Fruit fly (Drosophila melanogaster) ovary, adult (tissue): ENCODE data around the gene CG33258.

Experiments used
- CG17801 ChIP-seq: fragments of 200-800 bp; optimal IDR thresholded peaks from 2 replicates; lab custom pipeline; 2019; ENCODE audit warnings: missing biosample characterization, mild to moderate bottlenecking, missing genetic modification characterization, moderate library complexity; ENCODE audit not compliant: partially characterized antibody

Gene CG33258

DNA sequence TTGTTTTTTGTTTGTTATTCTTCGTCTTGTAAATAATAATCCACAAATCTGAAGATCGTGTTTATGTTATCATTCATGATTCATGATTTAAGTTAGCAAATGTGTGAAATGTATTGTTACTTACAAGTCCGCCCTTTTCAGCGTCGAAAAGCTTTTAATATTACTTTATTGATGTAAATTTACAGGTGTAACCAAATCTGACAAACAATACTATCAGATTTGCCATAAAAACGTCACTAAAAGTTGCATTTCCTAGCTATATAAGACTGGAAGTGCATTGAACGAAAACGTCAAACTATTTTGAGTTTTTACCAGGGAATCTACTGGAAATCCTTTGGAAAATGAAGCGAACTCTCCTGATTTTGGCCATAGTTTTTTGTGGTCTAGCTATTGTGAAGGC is at the start of gene CG33258:
CG33258 (plus strand) TSS at position 301 of the 400 bp plus-strand sequence.
- no peak for TF ChIP-seq CG17801

DNA sequence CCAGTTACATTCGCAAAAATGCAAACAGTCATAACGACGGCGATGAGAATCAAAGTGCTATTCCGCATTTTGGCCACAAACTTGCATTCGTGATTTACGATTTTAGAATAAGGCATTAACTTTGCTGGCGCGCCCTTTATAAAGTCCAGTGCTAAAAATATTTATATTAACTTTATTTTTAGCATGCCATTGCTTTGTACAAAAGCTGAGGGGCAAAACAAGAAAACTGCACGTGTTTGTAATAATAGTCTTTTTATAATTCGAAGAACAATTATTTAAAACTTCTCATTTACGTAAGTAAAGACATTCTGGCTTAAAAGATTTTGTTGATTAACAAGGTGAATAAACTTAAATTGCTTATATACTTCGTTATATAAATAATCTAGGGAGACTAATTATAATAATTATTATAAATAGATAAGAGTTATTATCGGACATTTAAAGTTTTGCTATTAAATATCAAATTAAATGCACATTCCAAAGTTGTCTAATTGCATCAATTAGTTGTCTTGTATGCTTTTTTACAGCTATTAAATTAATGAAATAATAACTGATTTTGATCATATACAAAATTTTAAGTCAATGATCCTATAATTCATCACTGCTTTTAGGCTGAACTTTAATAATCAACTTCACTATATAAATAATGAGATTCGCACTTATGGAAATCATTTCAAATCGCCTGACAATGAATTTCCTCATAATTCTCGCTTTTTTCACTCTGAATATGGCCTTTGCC is 49.1 kb upstream of the CG33258 start, which contains the start of the genes CG42717 and CG42716:
CG42717 (minus strand) TSS at position 101 of the 739 bp plus-strand sequence.
CG42716 (plus strand) TSS at position 689 of the 739 bp plus-strand sequence.
- no peak for TF ChIP-seq CG17801

DNA sequence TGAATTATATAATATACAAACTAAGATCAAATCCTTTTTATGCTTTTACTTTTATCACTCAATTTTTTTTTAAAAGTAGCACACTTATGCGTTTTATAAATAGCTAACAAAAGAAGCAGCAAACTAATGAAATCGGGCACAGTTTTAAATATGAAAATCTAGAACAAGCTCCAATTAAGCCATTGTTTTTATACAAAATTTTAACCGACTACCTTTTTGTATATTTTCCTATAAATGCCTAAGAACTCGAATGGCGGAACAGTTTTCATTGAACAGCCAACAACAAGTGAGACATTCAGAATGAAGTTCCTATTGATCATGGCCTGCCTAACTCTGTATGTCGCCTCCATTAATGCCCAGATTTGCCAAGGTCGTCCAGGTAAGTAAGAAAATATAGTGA is 48.1 kb upstream of the CG33258 start, which contains the start of gene CG42538:
CG42538 (plus strand) TSS at position 301 of the 400 bp plus-strand sequence.
- TF ChIP-seq CG17801 = no peak

- no peak for TF ChIP-seq CG17801
Observed at dm6 chr3L:16035185-16035584, 47.2 kb upstream of the CG33258 start, which contains the start of gene CG5895. Gene CG5895 (plus strand): TSS chr3L:16035485.

- peak; percentile 55 for TF ChIP-seq CG17801
Observed at dm6 chr3L:16037048-16037477, 45.3 kb upstream of the CG33258 start.

dm6 chr3L:16037690-16038332 is 44.5 kb upstream of the CG33258 start:
- peak; percentile 18 for TF ChIP-seq CG17801

dm6 chr3L:16039063-16039462 is 43.3 kb upstream of the CG33258 start:
- no peak for TF ChIP-seq CG17801

DNA sequence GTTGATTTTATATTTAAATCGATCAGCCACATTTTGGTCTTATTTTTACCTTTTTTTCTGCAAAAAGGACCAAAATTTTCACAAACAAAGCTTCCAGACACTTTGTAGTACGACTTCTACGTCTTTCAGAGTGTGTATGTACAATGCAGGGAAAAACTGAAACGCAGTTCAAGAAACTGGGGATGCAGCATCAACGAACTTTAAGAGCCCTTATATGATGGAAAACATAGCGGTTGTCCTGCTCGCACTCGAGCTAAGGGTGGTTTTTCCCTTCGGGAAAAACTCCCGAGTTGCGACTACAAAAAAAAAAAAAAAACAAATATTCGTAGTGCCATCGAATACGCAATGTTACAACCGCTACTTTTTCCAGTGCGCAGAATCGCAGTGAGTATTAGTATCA is 42.0 kb upstream of the CG33258 start:
- no peak for TF ChIP-seq CG17801

- TF ChIP-seq CG17801 = no peak
Observed at dm6 chr3L:16041260-16042079, 40.9 kb upstream of the CG33258 start.

DNA sequence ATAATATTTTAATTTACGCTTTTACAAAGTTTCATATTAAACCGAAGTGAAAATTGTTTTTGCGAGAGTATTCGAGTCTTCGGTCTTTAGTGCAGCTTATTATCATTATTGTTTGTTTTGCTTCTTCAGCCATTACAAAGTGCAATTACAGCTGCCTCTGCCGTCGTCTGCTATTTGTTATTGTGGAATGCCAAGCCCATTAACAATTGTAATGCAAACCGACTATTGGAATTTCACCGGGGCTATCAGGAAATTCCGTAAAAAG is 40.3 kb upstream of the CG33258 start:
- no peak for TF ChIP-seq CG17801

DNA sequence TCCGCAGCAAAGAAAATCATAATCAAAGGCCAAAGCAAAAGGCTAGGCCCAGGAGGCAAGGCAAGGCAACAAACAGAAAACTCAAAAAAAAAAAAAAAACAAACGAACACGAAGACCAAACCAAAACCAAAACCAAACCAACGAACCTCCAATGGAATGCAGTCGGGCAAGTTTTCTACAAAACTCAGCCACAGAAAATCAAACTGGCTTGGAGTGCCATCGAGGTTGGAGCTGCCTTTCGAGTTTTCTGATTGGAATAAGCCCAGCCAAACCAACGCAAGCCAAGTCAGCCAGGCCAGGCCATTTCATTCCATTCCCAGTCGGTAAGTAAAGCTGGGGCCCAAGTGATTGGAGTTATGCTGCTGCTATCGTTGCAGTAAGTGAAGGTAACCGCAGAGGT is 39.7 kb upstream of the CG33258 start:
- no peak for TF ChIP-seq CG17801

DNA sequence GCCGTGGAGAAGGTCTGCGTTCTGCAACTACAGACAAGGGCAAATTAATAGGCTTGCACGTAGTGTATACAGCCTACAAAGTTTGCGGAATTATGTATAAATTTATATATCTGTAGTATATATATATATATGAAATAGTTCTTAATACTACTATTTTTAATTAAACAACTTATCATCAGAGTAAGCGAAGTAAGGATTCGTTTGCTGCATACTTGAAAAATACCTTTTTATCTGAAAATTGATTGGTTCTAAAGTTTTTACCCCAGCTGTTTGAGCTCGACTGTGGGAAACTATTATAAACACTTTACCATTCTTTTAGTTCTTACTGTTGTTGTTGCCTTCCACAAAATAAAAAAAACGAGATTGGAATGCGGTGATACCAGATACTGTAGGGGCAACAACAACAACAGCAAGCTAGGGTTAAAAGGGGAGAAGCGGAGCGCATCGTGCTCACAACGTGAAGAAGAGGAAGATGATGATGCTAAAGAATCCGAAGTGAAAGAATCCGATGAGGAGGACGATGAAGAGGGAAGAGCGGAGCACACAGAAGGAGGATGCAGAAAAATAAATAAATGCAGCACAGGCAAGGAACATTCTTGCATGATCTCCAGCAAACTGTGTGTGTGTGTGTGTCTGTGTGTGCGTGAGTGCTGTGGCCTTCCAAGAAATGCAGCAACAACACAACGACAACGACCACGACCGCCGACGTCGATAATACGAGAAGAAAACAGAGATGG is 39.1 kb upstream of the CG33258 start:
- TF ChIP-seq CG17801 = peak; percentile 20

- no peak for TF ChIP-seq CG17801
Observed at dm6 chr3L:16043782-16044352, 38.5 kb upstream of the CG33258 start.

- TF ChIP-seq CG17801 = no peak
Observed at dm6 chr3L:16045083-16045830, 37.1 kb upstream of the CG33258 start.

dm6 chr3L:16045831-16046336 is 36.5 kb upstream of the CG33258 start:
- peak; percentile 97 for TF ChIP-seq CG17801
